Worm (Caenorhabditis elegans) whole organism, L3 larva: ENCODE measurements around the gene F40F8.3.

Experiments used
- ZK546.5 ChIP-seq: sonication (generic microtip); optimal IDR thresholded peaks from 2 replicates; lab custom pipeline; 2017; ENCODE audit warnings: missing biosample characterization, missing genetic modification characterization
- aly-2 ChIP-seq: fragments of 150-350 bp; optimal IDR thresholded peaks from 2 replicates; lab custom pipeline; 2014; ENCODE audit warnings: missing biosample characterization, missing genetic modification characterization
- ama-1 ChIP-seq: fragments of 150-350 bp; optimal IDR thresholded peaks from 2 replicates; lab custom pipeline; 2018
- ceh-16 ChIP-seq: sonication (generic microtip); optimal IDR thresholded peaks from 2 replicates; lab custom pipeline; 2017; ENCODE audit warnings: missing biosample characterization, missing genetic modification characterization
- ceh-82 ChIP-seq: fragments of 150-350 bp; optimal IDR thresholded peaks from 2 replicates; lab custom pipeline; 2014; ENCODE audit warnings: missing biosample characterization, missing genetic modification characterization
- ceh-9 ChIP-seq: sonication (generic microtip); optimal IDR thresholded peaks from 2 replicates; lab custom pipeline; 2018; ENCODE audit warnings: missing biosample characterization, missing genetic modification characterization
- egl-5 ChIP-seq: fragments of 150-350 bp; optimal IDR thresholded peaks from 2 replicates; lab custom pipeline; 2017; ENCODE audit warnings: missing biosample characterization, missing genetic modification reagents, missing genetic modification characterization, inconsistent platforms
- elt-2 ChIP-seq: sonication (generic microtip); optimal IDR thresholded peaks from 2 replicates; lab custom pipeline; 2016; ENCODE audit warnings: missing genetic modification reagents, mild to moderate bottlenecking, missing genetic modification characterization, missing compliant biosample characterization
- elt-3 ChIP-seq, 3 experiments: fragments of 150-350 bp in 1 of 3; sonication (generic microtip) in 2 of 3; optimal IDR thresholded peaks; 2 replicates in 2 of 3; 4 replicates in 1 of 3; lab custom pipeline; 2014 to 2017; ENCODE audit warnings: missing biosample characterization in 3 of 3, missing genetic modification characterization in 3 of 3
- fos-1 ChIP-seq: fragments of 150-350 bp; optimal IDR thresholded peaks from 2 replicates; lab custom pipeline; 2014; ENCODE audit warnings: missing biosample characterization, missing genetic modification characterization
- jun-1 ChIP-seq: fragments of 150-350 bp; optimal IDR thresholded peaks from 2 replicates; lab custom pipeline; 2014; ENCODE audit warnings: missing biosample characterization, missing genetic modification reagents, missing genetic modification characterization
- lsy-12 ChIP-seq: sonication (generic microtip); optimal IDR thresholded peaks from 2 replicates; lab custom pipeline; 2016; ENCODE audit warnings: mild to moderate bottlenecking, missing genetic modification characterization, missing compliant biosample characterization
- mdl-1 ChIP-seq: fragments of 150-350 bp; optimal IDR thresholded peaks from 2 replicates; lab custom pipeline; 2014; ENCODE audit warnings: missing biosample characterization, missing genetic modification characterization
- mml-1 ChIP-seq: fragments of 150-350 bp; sonication (generic microtip); optimal IDR thresholded peaks from 3 replicates; lab custom pipeline; 2014; ENCODE audit warnings: missing biosample characterization, missing genetic modification characterization
- nfya-1 ChIP-seq: sonication (generic microtip); optimal IDR thresholded peaks from 2 replicates; lab custom pipeline; 2017; ENCODE audit warnings: missing genetic modification characterization, mild to moderate bottlenecking, missing compliant biosample characterization, antibody characterized with exemption, moderate library complexity; ENCODE audit not compliant: insufficient read depth
- nhr-23 ChIP-seq: fragments of 150-350 bp; optimal IDR thresholded peaks from 2 replicates; lab custom pipeline; 2014; ENCODE audit warnings: missing biosample characterization, missing genetic modification reagents, missing genetic modification characterization
- nhr-237 ChIP-seq: fragments of 150-350 bp; optimal IDR thresholded peaks from 2 replicates; lab custom pipeline; 2014; ENCODE audit warnings: missing biosample characterization, missing genetic modification characterization
- nhr-28 ChIP-seq: fragments of 150-350 bp; optimal IDR thresholded peaks from 2 replicates; lab custom pipeline; 2014; ENCODE audit warnings: missing biosample characterization, missing genetic modification characterization
- nhr-76 ChIP-seq: fragments of 150-350 bp; sonication (generic microtip); optimal IDR thresholded peaks from 5 replicates; lab custom pipeline; 2014; ENCODE audit warnings: missing biosample characterization, missing genetic modification characterization
- nhr-77 ChIP-seq: fragments of 150-350 bp; optimal IDR thresholded peaks from 2 replicates; lab custom pipeline; 2014; ENCODE audit warnings: missing biosample characterization, missing genetic modification characterization
- pha-4 ChIP-seq: fragments of 150-350 bp; optimal IDR thresholded peaks from 2 replicates; lab custom pipeline; 2014; ENCODE audit warnings: missing biosample characterization, missing genetic modification reagents, missing genetic modification characterization
- skn-1 ChIP-seq: fragments of 150-350 bp; optimal IDR thresholded peaks from 2 replicates; lab custom pipeline; 2014; ENCODE audit warnings: missing biosample characterization, missing genetic modification characterization
- snpc-4 ChIP-seq: fragments of 150-350 bp; optimal IDR thresholded peaks from 2 replicates; lab custom pipeline; 2014; ENCODE audit warnings: missing biosample characterization, missing genetic modification characterization
- tbx-2 ChIP-seq: sonication (generic microtip); optimal IDR thresholded peaks from 2 replicates; lab custom pipeline; 2016; ENCODE audit warnings: mild to moderate bottlenecking, missing genetic modification characterization, missing compliant biosample characterization
- unc-39 ChIP-seq: sonication (generic microtip); optimal IDR thresholded peaks from 4 replicates; lab custom pipeline; 2017; ENCODE audit warnings: missing biosample characterization, missing genetic modification characterization
- unc-62 ChIP-seq: fragments of 150-350 bp; sonication (generic microtip); optimal IDR thresholded peaks from 4 replicates; lab custom pipeline; 2014; ENCODE audit warnings: missing biosample characterization, missing genetic modification reagents, missing genetic modification characterization
- zag-1 ChIP-seq: fragments of 150-350 bp; optimal IDR thresholded peaks from 2 replicates; lab custom pipeline; 2014; ENCODE audit warnings: missing biosample characterization, missing genetic modification characterization

Gene F40F8.3

DNA sequence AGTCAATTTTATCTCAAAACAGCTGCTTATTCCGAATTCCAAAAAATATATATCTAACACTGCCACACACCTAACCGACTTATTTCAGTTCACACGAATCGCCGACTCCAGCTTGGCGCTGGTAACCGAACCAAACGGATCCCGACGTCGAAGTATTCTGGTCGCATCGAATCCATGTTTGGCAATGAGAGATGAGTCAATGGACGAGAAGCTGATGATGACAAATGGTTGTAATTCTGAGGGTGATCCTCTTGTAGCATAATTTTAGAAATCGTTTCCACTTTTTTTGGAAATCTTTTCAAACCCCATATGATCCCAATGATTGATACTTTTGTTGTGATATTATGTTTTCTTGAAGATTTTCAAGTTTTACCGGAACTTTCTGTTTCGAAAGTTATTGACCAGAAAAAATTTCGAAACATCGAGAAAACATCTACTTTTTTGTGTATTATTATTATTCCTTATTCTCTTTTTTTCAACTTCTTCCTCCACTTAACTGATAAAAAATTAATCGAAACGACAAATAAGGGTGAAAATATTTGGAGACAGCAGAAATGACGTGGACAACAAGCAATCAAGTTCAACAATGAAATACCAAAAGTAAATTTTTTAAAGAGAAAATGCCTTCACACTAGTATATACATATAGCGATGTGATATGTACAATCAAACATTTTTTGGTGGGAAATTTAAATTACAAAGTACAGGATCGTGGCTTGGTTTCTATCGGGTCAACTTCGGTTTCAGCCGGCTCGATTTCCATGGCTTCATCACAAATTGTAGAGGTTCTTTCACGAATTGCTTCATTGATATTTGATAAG, 21.0 kb downstream of the F40F8.3 start (continued):
- no peak for TF ChIP-seq mdl-1 (tag; lab: Kevin White, UChicago)
- peak; percentile 78 for TF ChIP-seq ama-1 (lab: Kevin White, UChicago)
- peak; percentile 78 for TF ChIP-seq elt-2 (tag; lab: Kevin White, UChicago)
- no peak for TF ChIP-seq nfya-1 (tag; lab: Kevin White, UChicago)
- no peak for TF ChIP-seq unc-62 (GFP tag; lab: Kevin White, UChicago)
- no peak for TF ChIP-seq ceh-82 (tag; lab: Kevin White, UChicago)
- TF ChIP-seq tbx-2 (tag; lab: Kevin White, UChicago), result no peak
- TF ChIP-seq ceh-9, result no peak
- TF ChIP-seq nhr-28 (tag; lab: Kevin White, UChicago), result no peak
- TF ChIP-seq nhr-237 (tag; lab: Kevin White, UChicago), result no peak
- peak; percentile 53 for TF ChIP-seq lsy-12
- no peak for TF ChIP-seq egl-5 (tag; lab: Kevin White, UChicago)
- TF ChIP-seq fos-1 (tag; lab: Kevin White, UChicago), result no peak
- TF ChIP-seq pha-4, result peak; percentile 45
- peak; percentile 79 for TF ChIP-seq aly-2 (tag; lab: Kevin White, UChicago)
- TF ChIP-seq ZK546.5 (tag; lab: Kevin White, UChicago), result no peak
- no peak for TF ChIP-seq nhr-23 (tag; lab: Kevin White, UChicago)
- no peak for TF ChIP-seq nhr-76

DNA sequence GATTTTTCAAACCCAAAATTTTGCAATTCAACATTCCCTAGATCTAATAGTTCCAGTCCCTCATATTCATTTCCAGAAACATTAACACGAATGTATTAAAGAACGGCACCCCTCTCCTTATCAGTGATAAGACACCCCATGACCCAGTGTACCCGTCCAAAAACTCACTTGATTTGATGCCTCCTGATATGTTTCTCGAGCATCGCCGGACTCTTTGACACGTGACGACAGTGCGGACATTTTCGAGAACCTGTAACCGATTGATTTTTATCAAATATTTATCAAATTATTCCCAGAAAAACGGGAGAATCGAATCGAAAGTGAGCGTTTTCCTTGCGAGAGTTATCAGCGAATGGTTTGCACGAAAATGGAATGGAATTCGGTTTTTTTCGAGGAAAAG, 21.9 kb downstream of the F40F8.3 start:
- TF ChIP-seq pha-4 (peak; percentile 69), aly-2 (tag; lab: Kevin White, UChicago) (no peak), nhr-77 (tag; lab: Kevin White, UChicago) (no peak), elt-2 (tag; lab: Kevin White, UChicago) (peak; percentile 98), snpc-4 (tag; lab: Kevin White, UChicago) (no peak), jun-1 (tag; lab: Kevin White, UChicago) (peak; percentile 35)

DNA sequence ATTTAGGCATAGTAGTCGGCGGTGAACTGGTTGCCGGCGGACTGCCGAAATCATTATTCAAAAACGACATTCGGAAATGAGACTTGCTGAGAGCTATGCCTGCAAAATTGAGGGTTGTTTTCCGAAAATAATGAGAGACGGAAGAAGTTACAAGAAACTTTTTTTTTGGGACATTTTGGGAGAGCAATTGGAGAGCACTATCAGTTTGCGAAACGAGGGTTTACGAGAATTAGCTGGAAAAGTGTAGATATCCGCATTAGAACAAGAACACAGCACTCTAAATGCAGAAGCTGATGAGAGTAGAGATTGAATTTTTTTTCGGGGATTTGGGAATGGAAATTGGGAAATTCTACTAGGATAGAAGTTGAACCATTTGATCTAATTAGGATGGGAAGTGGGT, 23.4 kb downstream of the F40F8.3 start, which contains the start of gene pqm-1:
Gene pqm-1, minus strand, starts transcription at position 101 of the 400 bp plus-strand sequence.
- TF ChIP-seq nhr-76 (no peak), egl-5 (tag; lab: Kevin White, UChicago) (peak; percentile 3)

DNA sequence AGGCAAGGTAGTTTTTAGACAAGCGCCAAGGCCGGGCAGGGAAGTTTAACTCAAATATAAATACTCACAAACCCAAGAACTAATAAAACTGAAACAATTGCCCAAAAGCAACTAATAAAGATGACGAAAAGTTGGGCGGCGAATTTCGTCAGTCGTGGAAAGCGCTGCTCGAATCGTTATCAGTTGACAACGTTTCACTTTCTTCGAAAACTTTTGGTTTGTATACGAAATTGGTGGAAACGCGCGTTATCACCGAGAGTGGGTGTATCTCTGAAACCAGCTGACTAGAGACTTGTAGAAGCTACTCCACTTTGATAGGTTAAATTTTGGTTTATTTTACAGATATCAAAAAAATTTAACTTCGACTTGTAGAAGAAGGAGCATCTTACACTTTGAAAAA, 24.0 kb downstream of the F40F8.3 start:
- peak; percentile 83 for TF ChIP-seq elt-2 (tag; lab: Kevin White, UChicago)
- TF ChIP-seq nfya-1 (tag; lab: Kevin White, UChicago), result no peak

DNA sequence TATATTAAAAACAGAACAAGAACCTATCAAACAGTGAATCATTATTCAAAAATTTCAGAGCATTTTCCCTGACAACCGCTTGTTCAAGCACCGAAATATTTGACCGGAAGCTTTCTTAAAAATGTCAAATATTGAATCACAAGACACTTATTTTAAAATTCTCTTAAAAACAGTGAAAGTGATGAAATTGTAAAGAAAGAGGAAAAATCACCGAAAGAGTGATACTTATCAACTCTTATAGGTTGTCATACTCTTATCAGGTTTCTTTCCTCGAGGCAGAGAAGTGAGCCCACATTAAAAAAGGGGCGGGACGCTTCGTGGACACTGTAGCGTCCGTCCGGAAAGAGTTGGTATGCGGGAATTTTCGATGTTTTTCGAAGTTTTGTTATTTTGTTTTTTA, 24.7 kb downstream of the F40F8.3 start:
- peak; percentile 48 for TF ChIP-seq pha-4
- TF ChIP-seq ama-1 (lab: Kevin White, UChicago), result no peak
- TF ChIP-seq skn-1 (tag; lab: Kevin White, UChicago), result peak; percentile 18
- peak; percentile 40 for TF ChIP-seq jun-1 (tag; lab: Kevin White, UChicago)
- no peak for TF ChIP-seq ceh-16 (tag; lab: Kevin White, UChicago)
- TF ChIP-seq zag-1, result no peak
- TF ChIP-seq elt-2 (tag; lab: Kevin White, UChicago), result peak; percentile 91

DNA sequence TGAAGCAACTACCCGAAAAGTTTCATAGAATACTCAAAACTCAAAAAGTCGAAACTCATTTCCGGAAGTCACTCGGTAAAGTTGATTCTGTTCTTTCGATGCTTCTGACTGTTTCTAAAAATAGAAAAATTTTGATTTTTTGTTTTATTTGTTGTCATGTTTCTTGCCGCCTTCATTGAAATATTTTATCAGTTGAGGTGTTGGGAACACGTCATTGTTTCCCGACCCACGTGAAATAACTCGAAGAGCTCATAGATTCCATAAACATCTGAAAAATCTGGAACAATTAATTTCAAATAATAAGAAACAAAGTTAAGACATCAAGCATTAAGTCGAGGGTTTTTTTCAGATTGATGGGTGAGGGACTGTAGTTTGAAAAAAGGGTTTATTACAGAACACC, 25.9 kb downstream of the F40F8.3 start:
- TF ChIP-seq elt-3 (tag; optimal IDR thresholded peaks at IDR 0.05; lab: Kevin White, UChicago), result no peak
- TF ChIP-seq elt-2 (tag; lab: Kevin White, UChicago), result peak; percentile 71

DNA sequence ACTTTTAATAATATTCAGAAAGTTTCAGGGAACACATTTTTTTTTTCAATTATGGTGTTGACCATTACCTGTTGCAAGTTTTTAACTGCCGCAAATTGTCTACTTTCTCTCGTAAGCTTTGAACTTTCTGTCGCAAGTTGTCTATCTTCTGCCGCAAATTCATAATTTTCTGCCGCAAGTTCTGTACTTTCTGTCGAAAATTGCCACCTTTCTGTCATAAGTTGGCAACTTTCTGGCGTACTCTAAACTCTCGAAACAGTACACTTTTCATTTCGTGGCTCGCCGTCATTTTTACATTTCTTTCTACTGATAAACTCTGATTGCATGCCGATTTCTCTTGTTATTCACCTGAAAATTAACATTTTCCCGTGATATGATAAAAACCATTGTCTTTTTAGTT, 26.3 kb downstream of the F40F8.3 start:
- TF ChIP-seq unc-39 (tag; lab: Kevin White, UChicago) (no peak), nhr-77 (tag; lab: Kevin White, UChicago) (no peak), nhr-23 (tag; lab: Kevin White, UChicago) (no peak), ZK546.5 (tag; lab: Kevin White, UChicago) (no peak), mml-1 (no peak), elt-2 (tag; lab: Kevin White, UChicago) (peak; percentile 60)
